Fruit fly (Drosophila melanogaster) whole organism, embryonic: ENCODE results near the gene Dlip1.

ENCODE experiments used
- CG10147 ChIP-seq: fragments of 200-800 bp; sonication (Bioruptor generic); optimal IDR thresholded peaks from 2 replicates; lab custom pipeline; 2019; ENCODE audit warnings: missing biosample characterization, mild to moderate bottlenecking, missing genetic modification characterization, moderate library complexity
- CG1024 ChIP-seq: fragments of 200-800 bp; sonication (Bioruptor generic); IDR thresholded peaks from 2 replicates; pipeline ENCODE4 v1.3.6; 2022; ENCODE audit warnings: missing biosample characterization, missing genetic modification characterization
- CG10321 ChIP-seq: fragments of 200-800 bp; sonication (Bioruptor generic); IDR thresholded peaks from 2 replicates; pipeline ENCODE4 v1.3.6; 2022; ENCODE audit warnings: missing biosample characterization, missing genetic modification characterization
- CG10565 ChIP-seq: fragments of 200-800 bp; sonication (Bioruptor generic); optimal IDR thresholded peaks from 3 replicates; lab custom pipeline; 2016; ENCODE audit warnings: missing biosample characterization, mild to moderate bottlenecking, missing genetic modification characterization
- CG11504 ChIP-seq: fragments of 200-800 bp; sonication (Bioruptor generic); optimal IDR thresholded peaks from 3 replicates; lab custom pipeline; 2019; ENCODE audit warnings: missing biosample characterization, mild to moderate bottlenecking, missing genetic modification characterization, moderate library complexity
- CG11696 ChIP-seq: fragments of 200-800 bp; sonication (Bioruptor generic); IDR thresholded peaks from 2 replicates; pipeline ENCODE4 v1.3.6; 2022; ENCODE audit warnings: missing biosample characterization, missing genetic modification characterization
- CG12769 ChIP-seq: fragments of 200-800 bp; sonication (Bioruptor generic); optimal IDR thresholded peaks from 2 replicates; lab custom pipeline; 2019; ENCODE audit warnings: missing biosample characterization, mild to moderate bottlenecking, missing genetic modification characterization, moderate library complexity
- CG12942 ChIP-seq: fragments of 200-800 bp; sonication (Bioruptor generic); optimal IDR thresholded peaks from 3 replicates; lab custom pipeline; 2016; ENCODE audit warnings: missing biosample characterization, missing genetic modification characterization
- CG17612 ChIP-seq: fragments of 200-800 bp; sonication (Bioruptor generic); IDR thresholded peaks from 2 replicates; pipeline ENCODE4 v1.3.6; 2022; ENCODE audit warnings: missing biosample characterization, missing genetic modification characterization
- CG17912 ChIP-seq: fragments of 200-800 bp; sonication (Bioruptor generic); optimal IDR thresholded peaks from 2 replicates; lab custom pipeline; 2018; ENCODE audit warnings: missing biosample characterization, mild to moderate bottlenecking, missing genetic modification characterization
- CG18476 ChIP-seq: fragments of 200-800 bp; sonication (Bioruptor generic); optimal IDR thresholded peaks from 2 replicates; lab custom pipeline; 2016; ENCODE audit warnings: missing biosample characterization, mild to moderate bottlenecking, missing genetic modification characterization
- CG18764 ChIP-seq: fragments of 200-800 bp; sonication (Bioruptor generic); optimal IDR thresholded peaks from 3 replicates; lab custom pipeline; 2016; ENCODE audit warnings: missing biosample characterization, missing genetic modification characterization
- CG2199 ChIP-seq: fragments of 200-800 bp; sonication (Bioruptor generic); IDR thresholded peaks from 3 replicates; pipeline ENCODE4 v1.3.6; 2022; ENCODE audit warnings: missing biosample characterization, missing genetic modification characterization
- CG3281 ChIP-seq: fragments of 200-800 bp; sonication (Bioruptor generic); optimal IDR thresholded peaks from 3 replicates; lab custom pipeline; 2017; ENCODE audit warnings: missing biosample characterization, mild to moderate bottlenecking, missing genetic modification characterization
- CG4820 ChIP-seq: fragments of 200-800 bp; sonication (Bioruptor generic); optimal IDR thresholded peaks from 3 replicates; lab custom pipeline; 2016; ENCODE audit warnings: missing biosample characterization, missing genetic modification characterization
- CG7556 ChIP-seq: fragments of 200-800 bp; sonication (Bioruptor generic); optimal IDR thresholded peaks from 2 replicates; lab custom pipeline; 2017; ENCODE audit warnings: missing biosample characterization, mild to moderate bottlenecking, missing genetic modification characterization
- CG9876 ChIP-seq: fragments of 200-800 bp; sonication (Bioruptor generic); optimal IDR thresholded peaks from 2 replicates; lab custom pipeline; 2016; ENCODE audit warnings: missing biosample characterization, missing genetic modification characterization
- CTCF ChIP-seq: fragments of 200-800 bp; sonication (Bioruptor generic); optimal IDR thresholded peaks from 2 replicates; lab custom pipeline; 2017; ENCODE audit warnings: missing biosample characterization, mild to moderate bottlenecking, missing genetic modification characterization, moderate library complexity
- D19A ChIP-seq: fragments of 200-800 bp; optimal IDR thresholded peaks from 3 replicates; lab custom pipeline; 2019; ENCODE audit warnings: missing biosample characterization, mild to moderate bottlenecking, missing genetic modification characterization, moderate library complexity
- Dref ChIP-seq: fragments of 200-800 bp; sonication (Bioruptor generic); IDR thresholded peaks from 2 replicates; pipeline ENCODE4 v1.3.6; 2022; ENCODE audit warnings: missing biosample characterization, missing genetic modification characterization
- HmgD ChIP-seq: fragments of 200-800 bp; sonication (Bioruptor generic); optimal IDR thresholded peaks from 3 replicates; lab custom pipeline; 2016; ENCODE audit warnings: missing biosample characterization, missing genetic modification characterization
- Kr ChIP-seq: fragments of 200-800 bp; sonication (Bioruptor generic); optimal IDR thresholded peaks from 2 replicates; lab custom pipeline; 2017; ENCODE audit warnings: missing biosample characterization, mild to moderate bottlenecking, missing genetic modification characterization
- NFAT ChIP-seq: fragments of 200-800 bp; sonication (Bioruptor generic); IDR thresholded peaks from 2 replicates; pipeline ENCODE4 v1.3.6; 2022; ENCODE audit warnings: missing biosample characterization, missing genetic modification characterization
- NK7.1 ChIP-seq: fragments of 200-800 bp; sonication (Bioruptor generic); optimal IDR thresholded peaks from 3 replicates; lab custom pipeline; 2016; ENCODE audit warnings: missing biosample characterization, missing genetic modification characterization
- Optix ChIP-seq: fragments of 200-800 bp; sonication (Bioruptor generic); IDR thresholded peaks from 3 replicates; pipeline ENCODE4 v1.3.6; 2022; ENCODE audit warnings: missing biosample characterization, missing genetic modification characterization
- Stat92E ChIP-seq, 3 experiments: fragments of >200 bp in 2 of 3; fragments of 200-800 bp in 1 of 3; sonication (Bioruptor generic) in 1 of 3; optimal IDR thresholded peaks; 2 replicates each; lab custom pipeline; 2017 to 2019; ENCODE audit warnings: missing biosample characterization in 3 of 3, missing genetic modification characterization in 3 of 3, mild to moderate bottlenecking in 1 of 3, moderate library complexity in 1 of 3
- Taf1 ChIP-seq: fragments of 200-800 bp; sonication (Bioruptor generic); IDR thresholded peaks from 2 replicates; pipeline ENCODE4 v1.3.6; 2022; ENCODE audit warnings: missing biosample characterization, missing genetic modification characterization
- ase ChIP-seq: fragments of 200-800 bp; sonication (Bioruptor generic); IDR thresholded peaks from 3 replicates; pipeline ENCODE4 v1.3.6; 2022; ENCODE audit warnings: missing biosample characterization, missing genetic modification characterization
- bigmax ChIP-seq: fragments of 200-800 bp; sonication (Bioruptor generic); optimal IDR thresholded peaks from 2 replicates; lab custom pipeline; 2018; ENCODE audit warnings: missing biosample characterization, mild to moderate bottlenecking, missing genetic modification characterization
- caup ChIP-seq: fragments of 200-800 bp; sonication (Bioruptor generic); optimal IDR thresholded peaks from 3 replicates; lab custom pipeline; 2017; ENCODE audit warnings: missing biosample characterization, mild to moderate bottlenecking, missing genetic modification characterization, moderate library complexity; ENCODE audit not compliant: severe bottlenecking
- crc ChIP-seq: fragments of 200-800 bp; sonication (Bioruptor generic); optimal IDR thresholded peaks from 2 replicates; lab custom pipeline; 2016; ENCODE audit warnings: missing biosample characterization, missing genetic modification characterization
- cwo ChIP-seq: fragments of 200-800 bp; sonication (Bioruptor generic); optimal IDR thresholded peaks from 3 replicates; lab custom pipeline; 2017; ENCODE audit warnings: missing biosample characterization, missing genetic modification characterization, mild to moderate bottlenecking, moderate library complexity, missing genetic modification reagents
- exex ChIP-seq: fragments of 200-800 bp; sonication (Bioruptor generic); optimal IDR thresholded peaks from 4 replicates; lab custom pipeline; 2018; ENCODE audit warnings: missing biosample characterization, mild to moderate bottlenecking, missing genetic modification characterization, moderate library complexity
- eyg ChIP-seq: fragments of 200-800 bp; sonication (Bioruptor generic); optimal IDR thresholded peaks from 3 replicates; lab custom pipeline; 2016; ENCODE audit warnings: missing biosample characterization, missing genetic modification characterization
- gcm2 ChIP-seq: fragments of 200-800 bp; sonication (Bioruptor generic); optimal IDR thresholded peaks from 2 replicates; lab custom pipeline; 2016; ENCODE audit warnings: missing biosample characterization, missing genetic modification characterization
- gsb-n ChIP-seq: fragments of 200-800 bp; sonication (Bioruptor generic); optimal IDR thresholded peaks from 3 replicates; lab custom pipeline; 2018; ENCODE audit warnings: missing biosample characterization, mild to moderate bottlenecking, missing genetic modification characterization
- hbn ChIP-seq: fragments of 200-800 bp; sonication (Bioruptor generic); IDR thresholded peaks from 2 replicates; pipeline ENCODE4 v1.3.6; 2022; ENCODE audit warnings: missing biosample characterization, missing genetic modification characterization; ENCODE audit not compliant: partially characterized antibody
- ind ChIP-seq: fragments of 200-800 bp; sonication (Bioruptor generic); optimal IDR thresholded peaks from 3 replicates; lab custom pipeline; 2016; ENCODE audit warnings: missing biosample characterization, missing genetic modification characterization
- insv ChIP-seq, 2 experiments: fragments of 200-800 bp; sonication (Bioruptor generic); optimal IDR thresholded peaks; 3 replicates each; lab custom pipeline; 2016 to 2018; ENCODE audit warnings: missing biosample characterization in 2 of 2, missing genetic modification characterization in 2 of 2
- kah ChIP-seq: fragments of 200-800 bp; sonication (Bioruptor generic); optimal IDR thresholded peaks from 2 replicates; lab custom pipeline; 2018; ENCODE audit warnings: missing biosample characterization, mild to moderate bottlenecking, missing genetic modification characterization
- lov ChIP-seq, 2 experiments: fragments of 200-800 bp in 1 of 2; fragments of >200 bp in 1 of 2; sonication (Bioruptor generic) in 1 of 2; IDR thresholded peaks in 1 of 2; optimal IDR thresholded peaks in 1 of 2; 2 replicates in 1 of 2; 3 replicates in 1 of 2; pipeline versions ENCODE4 v1.3.6 to Lab custom; 2017 to 2022; ENCODE audit warnings: missing biosample characterization in 1 of 2, missing genetic modification characterization in 1 of 2
- mld ChIP-seq: fragments of 200-800 bp; sonication (Bioruptor generic); IDR thresholded peaks from 3 replicates; pipeline ENCODE4 v1.3.6; 2022; ENCODE audit warnings: missing biosample characterization, missing genetic modification characterization; ENCODE audit not compliant: partially characterized antibody
- otp ChIP-seq: fragments of 200-800 bp; sonication (Bioruptor generic); IDR thresholded peaks from 3 replicates; pipeline ENCODE4, ENCODE4 v1.3.6; 2022; ENCODE audit warnings: missing biosample characterization, missing genetic modification characterization
- prd ChIP-seq, 3 experiments: fragments of >200 bp in 2 of 3; fragments of 200-800 bp in 1 of 3; sonication (Bioruptor generic) in 1 of 3; optimal IDR thresholded peaks in 2 of 3; IDR thresholded peaks in 1 of 3; 2 replicates in 2 of 3; 3 replicates in 1 of 3; pipeline versions ENCODE4 v1.3.6 to Lab custom; 2017 to 2022; ENCODE audit warnings: missing biosample characterization in 1 of 3, missing genetic modification characterization in 1 of 3
- pum ChIP-seq: fragments of 200-800 bp; sonication (Bioruptor generic); optimal IDR thresholded peaks from 2 replicates; lab custom pipeline; 2016; ENCODE audit warnings: missing biosample characterization, missing genetic modification characterization
- sd ChIP-seq: fragments of 200-800 bp; sonication (Bioruptor generic); optimal IDR thresholded peaks from 3 replicates; lab custom pipeline; 2018; ENCODE audit warnings: missing biosample characterization, mild to moderate bottlenecking, missing genetic modification characterization, moderate library complexity
- sima ChIP-seq: fragments of 200-800 bp; sonication (Bioruptor generic); optimal IDR thresholded peaks from 2 replicates; lab custom pipeline; 2016; ENCODE audit warnings: missing biosample characterization, missing genetic modification characterization
- sna ChIP-seq: fragments of 200-800 bp; sonication (Bioruptor generic); IDR thresholded peaks from 2 replicates; pipeline ENCODE4 v1.3.6; 2022; ENCODE audit warnings: missing biosample characterization, missing genetic modification characterization; ENCODE audit not compliant: partially characterized antibody
- stwl ChIP-seq: fragments of 200-800 bp; sonication (Bioruptor generic); optimal IDR thresholded peaks from 3 replicates; lab custom pipeline; 2018; ENCODE audit warnings: missing biosample characterization, mild to moderate bottlenecking, missing genetic modification characterization, moderate library complexity
- zf30C ChIP-seq: fragments of 200-800 bp; sonication (Bioruptor generic); optimal IDR thresholded peaks from 3 replicates; lab custom pipeline; 2018; ENCODE audit warnings: missing biosample characterization, mild to moderate bottlenecking, missing genetic modification characterization

Dlip1 gene

dm6 chrX:9156388-9156823 lies 2.0 kb upstream of the Dlip1 start, which contains the start of gene His3.3B (continued):
- TF ChIP-seq cwo (GFP tag; lab: Kevin White, UChicago): peak; percentile 49
- TF ChIP-seq CTCF (GFP tag; lab: Kevin White, UChicago): peak; percentile 54
- no peak for TF ChIP-seq lov (optimal IDR thresholded peaks at IDR 0.05; lab: Kevin White, UChicago)
- TF ChIP-seq lov (GFP tag; IDR thresholded peaks at IDR 0.05; lab: Robert Waterston, UW): no peak
- TF ChIP-seq prd (optimal IDR thresholded peaks at IDR 0.05; lab: Kevin White, UChicago): no peak
- no peak for TF ChIP-seq prd (GFP tag; IDR thresholded peaks at IDR 0.05; lab: Robert Waterston, UW)
- no peak for TF ChIP-seq CG10321 (GFP tag; lab: Robert Waterston, UW)
- TF ChIP-seq CG17612 (GFP tag; lab: Robert Waterston, UW): no peak
- peak; percentile 28; the same call in 1 of the 2 replicates for TF ChIP-seq NFAT (GFP tag; lab: Robert Waterston, UW)
- no peak for TF ChIP-seq CG17912 (GFP tag; lab: Kevin White, UChicago)
- TF ChIP-seq CG12942 (GFP tag; lab: Kevin White, UChicago): no peak
- no peak for TF ChIP-seq gsb-n (tag; lab: Kevin White, UChicago)
- no peak for TF ChIP-seq Taf1
- peak; percentile 12 for TF ChIP-seq kah (GFP tag; lab: Kevin White, UChicago)
- no peak for TF ChIP-seq D19A (tag; lab: Kevin White, UChicago)
- TF ChIP-seq hbn (GFP tag; lab: Robert Waterston, UW): 0 out of 2 replicates have a peak, but pooled peaks have one; percentile 24
- peak; percentile 40 for TF ChIP-seq stwl
- no peak for TF ChIP-seq Optix (GFP tag; lab: Robert Waterston, UW)
- TF ChIP-seq CG10565 (GFP tag; lab: Kevin White, UChicago): no peak
- peak in 1 of 2 experiments; percentile 34 for TF ChIP-seq insv (GFP tag; optimal IDR thresholded peaks at IDR 0.05; lab: Kevin White, UChicago)
- no peak for TF ChIP-seq crc (GFP tag; lab: Kevin White, UChicago)
- no peak for TF ChIP-seq otp (GFP tag; lab: Robert Waterston, UW)
- TF ChIP-seq eyg: no peak
- no peak for TF ChIP-seq CG10147
- TF ChIP-seq CG18476: no peak
- TF ChIP-seq sna (GFP tag; lab: Robert Waterston, UW): no peak
- TF ChIP-seq CG7556 (GFP tag; lab: Kevin White, UChicago): no peak
- TF ChIP-seq Stat92E (GFP tag; optimal IDR thresholded peaks at IDR 0.05; lab: Kevin White, UChicago): peak in 1 of 3 experiments; percentile 59
- no peak for TF ChIP-seq CG3281 (GFP tag; lab: Kevin White, UChicago)
- no peak for TF ChIP-seq CG9876 (GFP tag; lab: Kevin White, UChicago)
- no peak for TF ChIP-seq ase (GFP tag; lab: Robert Waterston, UW)
- TF ChIP-seq mld: peak; percentile 28; the same call in 1 of the 3 replicates
- TF ChIP-seq caup: peak; percentile 0
- TF ChIP-seq CG2199 (GFP tag; lab: Robert Waterston, UW): no peak
- TF ChIP-seq ind (GFP tag; lab: Kevin White, UChicago): no peak
- TF ChIP-seq CG1024 (GFP tag; lab: Robert Waterston, UW): no peak
- TF ChIP-seq Dref (GFP tag; lab: Robert Waterston, UW): peak; percentile 91
- TF ChIP-seq NK7.1 (GFP tag; lab: Kevin White, UChicago): no peak
- peak; percentile 32 for TF ChIP-seq sd (tag; lab: Kevin White, UChicago)
- TF ChIP-seq CG12769: no peak
- TF ChIP-seq Kr (GFP tag; lab: Kevin White, UChicago): no peak
- TF ChIP-seq zf30C (GFP tag; lab: Kevin White, UChicago): peak; percentile 13
- TF ChIP-seq sima (GFP tag; lab: Kevin White, UChicago): no peak
- TF ChIP-seq CG4820 (GFP tag; lab: Kevin White, UChicago): no peak
- no peak for TF ChIP-seq CG18764 (GFP tag; lab: Kevin White, UChicago)
- TF ChIP-seq HmgD (GFP tag; lab: Kevin White, UChicago): no peak
- peak; percentile 10 for TF ChIP-seq bigmax (GFP tag; lab: Kevin White, UChicago)
- no peak for TF ChIP-seq CG11504 (tag; lab: Kevin White, UChicago)
- TF ChIP-seq pum (GFP tag; lab: Kevin White, UChicago): no peak
- no peak for TF ChIP-seq exex (tag; lab: Kevin White, UChicago)
- TF ChIP-seq CG11696 (GFP tag; lab: Robert Waterston, UW): no peak
- TF ChIP-seq gcm2 (GFP tag; lab: Kevin White, UChicago): no peak
